Fruit fly (Drosophila melanogaster) whole organism, embryonic: Measurements from ENCODE around the gene Hip1.
A peak's percentile ranks its signal among the peaks of the same experiment; 100 is the strongest.

ENCODE experiments used
- ATbp ChIP-seq: fragments of 200-800 bp; sonication (Bioruptor generic); optimal IDR thresholded peaks from 2 replicates; lab custom pipeline; 2017; ENCODE audit warnings: missing biosample characterization, mild to moderate bottlenecking, missing genetic modification characterization, missing genetic modification reagents
- Adf1 ChIP-seq: fragments of 200-800 bp; sonication (Bioruptor generic); IDR thresholded peaks from 2 replicates; pipeline ENCODE4 v1.3.6; 2022; ENCODE audit warnings: missing biosample characterization, missing genetic modification characterization
- CG11398 ChIP-seq: fragments of 200-800 bp; sonication (Bioruptor generic); optimal IDR thresholded peaks from 2 replicates; lab custom pipeline; 2016; ENCODE audit warnings: missing biosample characterization, missing genetic modification characterization
- CG11504 ChIP-seq: fragments of 200-800 bp; sonication (Bioruptor generic); optimal IDR thresholded peaks from 3 replicates; lab custom pipeline; 2019; ENCODE audit warnings: missing biosample characterization, mild to moderate bottlenecking, missing genetic modification characterization, moderate library complexity
- CG11560 ChIP-seq: fragments of 200-800 bp; sonication (Bioruptor generic); IDR thresholded peaks from 3 replicates; pipeline ENCODE4 v1.3.6; 2022; ENCODE audit warnings: missing biosample characterization, missing genetic modification characterization
- CG12391 ChIP-seq: fragments of 200-800 bp; sonication (Bioruptor generic); optimal IDR thresholded peaks from 3 replicates; lab custom pipeline; 2018; ENCODE audit warnings: missing biosample characterization, mild to moderate bottlenecking, missing genetic modification characterization, moderate library complexity
- CG12769 ChIP-seq: fragments of 200-800 bp; sonication (Bioruptor generic); optimal IDR thresholded peaks from 2 replicates; lab custom pipeline; 2019; ENCODE audit warnings: missing biosample characterization, mild to moderate bottlenecking, missing genetic modification characterization, moderate library complexity
- CG13287 ChIP-seq: fragments of 200-800 bp; sonication (Bioruptor generic); IDR thresholded peaks from 2 replicates; pipeline ENCODE4 v1.3.6; 2022; ENCODE audit warnings: missing biosample characterization, missing genetic modification characterization; ENCODE audit not compliant: partially characterized antibody
- CG13624 ChIP-seq: fragments of 200-800 bp; sonication (Bioruptor generic); optimal IDR thresholded peaks from 2 replicates; lab custom pipeline; 2016; ENCODE audit warnings: missing biosample characterization, missing genetic modification characterization
- CG14710 ChIP-seq: fragments of 200-800 bp; sonication (Bioruptor generic); optimal IDR thresholded peaks from 3 replicates; lab custom pipeline; 2019; ENCODE audit warnings: missing biosample characterization, mild to moderate bottlenecking, missing genetic modification characterization, moderate library complexity
- CG17385 ChIP-seq: fragments of 200-800 bp; sonication (Bioruptor generic); optimal IDR thresholded peaks from 3 replicates; lab custom pipeline; 2018; ENCODE audit warnings: missing biosample characterization, mild to moderate bottlenecking, missing genetic modification characterization
- CG1832 ChIP-seq: fragments of 200-800 bp; sonication (Bioruptor generic); optimal IDR thresholded peaks from 2 replicates; lab custom pipeline; 2017; ENCODE audit warnings: missing biosample characterization, mild to moderate bottlenecking, missing genetic modification characterization, inconsistent platforms
- CG18619 ChIP-seq: fragments of 200-800 bp; sonication (Bioruptor generic); optimal IDR thresholded peaks from 3 replicates; lab custom pipeline; 2017; ENCODE audit warnings: missing biosample characterization, mild to moderate bottlenecking, missing genetic modification characterization
- CG2129 ChIP-seq: fragments of 200-800 bp; sonication (Bioruptor generic); IDR thresholded peaks from 2 replicates; pipeline ENCODE4 v1.3.6; 2022; ENCODE audit warnings: missing biosample characterization, missing genetic modification characterization; ENCODE audit not compliant: partially characterized antibody
- CG30431 ChIP-seq: fragments of 200-800 bp; sonication (Bioruptor generic); optimal IDR thresholded peaks from 2 replicates; lab custom pipeline; 2017; ENCODE audit warnings: missing biosample characterization, missing genetic modification characterization
- CG3281 ChIP-seq: fragments of 200-800 bp; sonication (Bioruptor generic); optimal IDR thresholded peaks from 3 replicates; lab custom pipeline; 2017; ENCODE audit warnings: missing biosample characterization, mild to moderate bottlenecking, missing genetic modification characterization
- CG4820 ChIP-seq: fragments of 200-800 bp; sonication (Bioruptor generic); optimal IDR thresholded peaks from 3 replicates; lab custom pipeline; 2016; ENCODE audit warnings: missing biosample characterization, missing genetic modification characterization
- CG8924 ChIP-seq: fragments of 200-800 bp; optimal IDR thresholded peaks from 3 replicates; lab custom pipeline; 2019; ENCODE audit warnings: missing biosample characterization, mild to moderate bottlenecking, missing genetic modification characterization, moderate library complexity
- CrebB ChIP-seq: fragments of 200-800 bp; sonication (Bioruptor generic); optimal IDR thresholded peaks from 3 replicates; lab custom pipeline; 2018; ENCODE audit warnings: missing biosample characterization, mild to moderate bottlenecking, missing genetic modification characterization
- D19A ChIP-seq: fragments of 200-800 bp; optimal IDR thresholded peaks from 3 replicates; lab custom pipeline; 2019; ENCODE audit warnings: missing biosample characterization, mild to moderate bottlenecking, missing genetic modification characterization, moderate library complexity
- Drgx ChIP-seq: fragments of 200-800 bp; sonication (Bioruptor generic); IDR thresholded peaks from 2 replicates; pipeline ENCODE4 v1.3.6; 2022; ENCODE audit warnings: missing biosample characterization, missing genetic modification characterization
- ERR ChIP-seq: fragments of 200-800 bp; sonication (Bioruptor generic); optimal IDR thresholded peaks from 2 replicates; lab custom pipeline; 2016; ENCODE audit warnings: missing biosample characterization, missing genetic modification characterization
- Fer2 ChIP-seq: fragments of 200-800 bp; sonication (Bioruptor generic); optimal IDR thresholded peaks from 2 replicates; lab custom pipeline; 2018; ENCODE audit warnings: missing biosample characterization, mild to moderate bottlenecking, missing genetic modification characterization, moderate library complexity
- Hand ChIP-seq: fragments of 200-800 bp; sonication (Bioruptor generic); optimal IDR thresholded peaks from 2 replicates; lab custom pipeline; 2017; ENCODE audit warnings: mild to moderate bottlenecking, missing biosample characterization, missing genetic modification reagents, missing genetic modification characterization
- Nf-YC ChIP-seq: fragments of 200-800 bp; optimal IDR thresholded peaks from 3 replicates; lab custom pipeline; 2019; ENCODE audit warnings: missing biosample characterization, mild to moderate bottlenecking, missing genetic modification characterization, moderate library complexity
- Side ChIP-seq: fragments of 200-800 bp; sonication (Bioruptor generic); optimal IDR thresholded peaks from 2 replicates; lab custom pipeline; 2016; ENCODE audit warnings: missing biosample characterization, missing genetic modification characterization
- Sry-δ ChIP-seq: fragments of 200-800 bp; sonication (Bioruptor generic); optimal IDR thresholded peaks from 2 replicates; lab custom pipeline; 2016; ENCODE audit warnings: missing biosample characterization, missing genetic modification characterization
- Xrp1 ChIP-seq: fragments of 200-800 bp; sonication (Bioruptor generic); IDR thresholded peaks from 2 replicates; pipeline ENCODE4 v1.3.6; 2022; ENCODE audit warnings: missing biosample characterization, missing genetic modification characterization
- da ChIP-seq: fragments of 200-800 bp; sonication (Bioruptor generic); optimal IDR thresholded peaks from 2 replicates; lab custom pipeline; 2016; ENCODE audit warnings: missing biosample characterization, missing genetic modification characterization
- dan ChIP-seq: fragments of 200-800 bp; sonication (Bioruptor generic); IDR thresholded peaks from 2 replicates; pipeline ENCODE4 v1.3.6; 2022; ENCODE audit warnings: missing biosample characterization, missing genetic modification characterization
- eyg ChIP-seq: fragments of 200-800 bp; sonication (Bioruptor generic); optimal IDR thresholded peaks from 3 replicates; lab custom pipeline; 2016; ENCODE audit warnings: missing biosample characterization, missing genetic modification characterization
- fd64A ChIP-seq: fragments of 200-800 bp; sonication (Bioruptor generic); optimal IDR thresholded peaks from 3 replicates; lab custom pipeline; 2018; ENCODE audit warnings: missing biosample characterization, mild to moderate bottlenecking, missing genetic modification characterization
- h ChIP-seq: fragments of >200 bp; optimal IDR thresholded peaks from 2 replicates; lab custom pipeline; 2017
- her ChIP-seq: fragments of 200-800 bp; sonication (Bioruptor generic); optimal IDR thresholded peaks from 2 replicates; lab custom pipeline; 2016; ENCODE audit warnings: missing biosample characterization, missing genetic modification characterization
- kni ChIP-seq: fragments of 200-800 bp; sonication (Bioruptor generic); optimal IDR thresholded peaks from 3 replicates; lab custom pipeline; 2017; ENCODE audit warnings: mild to moderate bottlenecking, missing biosample characterization, missing genetic modification reagents, missing genetic modification characterization
- knrl ChIP-seq: fragments of 200-800 bp; sonication (Bioruptor generic); IDR thresholded peaks from 3 replicates; pipeline ENCODE4 v1.3.6; 2022; ENCODE audit warnings: missing biosample characterization, missing genetic modification characterization; ENCODE audit not compliant: partially characterized antibody
- lmd ChIP-seq: fragments of 200-800 bp; sonication (Bioruptor generic); IDR thresholded peaks from 2 replicates; pipeline ENCODE4 v1.3.6; 2022; ENCODE audit warnings: missing biosample characterization, missing genetic modification characterization
- mld ChIP-seq: fragments of 200-800 bp; sonication (Bioruptor generic); IDR thresholded peaks from 3 replicates; pipeline ENCODE4 v1.3.6; 2022; ENCODE audit warnings: missing biosample characterization, missing genetic modification characterization; ENCODE audit not compliant: partially characterized antibody
- phol ChIP-seq: fragments of 200-800 bp; sonication (Bioruptor generic); optimal IDR thresholded peaks from 3 replicates; lab custom pipeline; 2018; ENCODE audit warnings: missing biosample characterization, mild to moderate bottlenecking, missing genetic modification characterization, moderate library complexity
- pnt ChIP-seq: fragments of 200-800 bp; sonication (Bioruptor generic); optimal IDR thresholded peaks from 3 replicates; lab custom pipeline; 2016; ENCODE audit warnings: missing biosample characterization, missing genetic modification characterization
- pros ChIP-seq: fragments of 200-800 bp; sonication (Bioruptor generic); optimal IDR thresholded peaks from 3 replicates; lab custom pipeline; 2019; ENCODE audit warnings: missing biosample characterization, mild to moderate bottlenecking, missing genetic modification characterization, moderate library complexity
- rib ChIP-seq: fragments of 200-800 bp; sonication (Bioruptor generic); IDR thresholded peaks from 2 replicates; pipeline ENCODE4 v1.3.6; 2022; ENCODE audit warnings: missing biosample characterization, missing genetic modification characterization
- sens-2 ChIP-seq: fragments of 200-800 bp; sonication (Bioruptor generic); IDR thresholded peaks from 2 replicates; pipeline ENCODE4 v1.3.6; 2022; ENCODE audit warnings: missing biosample characterization, missing genetic modification characterization
- shn ChIP-seq: fragments of 200-800 bp; sonication (Bioruptor generic); optimal IDR thresholded peaks from 3 replicates; lab custom pipeline; 2016; ENCODE audit warnings: missing biosample characterization, missing genetic modification characterization
- sisA ChIP-seq: fragments of 200-800 bp; sonication (Bioruptor generic); IDR thresholded peaks from 2 replicates; pipeline ENCODE4 v1.3.6; 2022; ENCODE audit warnings: missing biosample characterization, missing genetic modification characterization
- slbo ChIP-seq: fragments of 200-800 bp; sonication (Bioruptor generic); IDR thresholded peaks from 2 replicates; pipeline ENCODE4 v1.3.6; 2022; ENCODE audit warnings: missing biosample characterization, missing genetic modification characterization
- sob ChIP-seq: fragments of 200-800 bp; sonication (Bioruptor generic); IDR thresholded peaks from 2 replicates; pipeline ENCODE4 v1.3.6; 2022; ENCODE audit warnings: missing biosample characterization, missing genetic modification characterization
- toy ChIP-seq: fragments of 200-800 bp; sonication (Bioruptor generic); IDR thresholded peaks from 2 replicates; pipeline ENCODE4 v1.3.6; 2022; ENCODE audit warnings: missing biosample characterization, missing genetic modification characterization
- wdn ChIP-seq: fragments of 200-800 bp; sonication (Bioruptor generic); IDR thresholded peaks from 2 replicates; pipeline ENCODE4 v1.3.6; 2022; ENCODE audit warnings: missing biosample characterization, missing genetic modification characterization

Hip1 gene

DNA sequence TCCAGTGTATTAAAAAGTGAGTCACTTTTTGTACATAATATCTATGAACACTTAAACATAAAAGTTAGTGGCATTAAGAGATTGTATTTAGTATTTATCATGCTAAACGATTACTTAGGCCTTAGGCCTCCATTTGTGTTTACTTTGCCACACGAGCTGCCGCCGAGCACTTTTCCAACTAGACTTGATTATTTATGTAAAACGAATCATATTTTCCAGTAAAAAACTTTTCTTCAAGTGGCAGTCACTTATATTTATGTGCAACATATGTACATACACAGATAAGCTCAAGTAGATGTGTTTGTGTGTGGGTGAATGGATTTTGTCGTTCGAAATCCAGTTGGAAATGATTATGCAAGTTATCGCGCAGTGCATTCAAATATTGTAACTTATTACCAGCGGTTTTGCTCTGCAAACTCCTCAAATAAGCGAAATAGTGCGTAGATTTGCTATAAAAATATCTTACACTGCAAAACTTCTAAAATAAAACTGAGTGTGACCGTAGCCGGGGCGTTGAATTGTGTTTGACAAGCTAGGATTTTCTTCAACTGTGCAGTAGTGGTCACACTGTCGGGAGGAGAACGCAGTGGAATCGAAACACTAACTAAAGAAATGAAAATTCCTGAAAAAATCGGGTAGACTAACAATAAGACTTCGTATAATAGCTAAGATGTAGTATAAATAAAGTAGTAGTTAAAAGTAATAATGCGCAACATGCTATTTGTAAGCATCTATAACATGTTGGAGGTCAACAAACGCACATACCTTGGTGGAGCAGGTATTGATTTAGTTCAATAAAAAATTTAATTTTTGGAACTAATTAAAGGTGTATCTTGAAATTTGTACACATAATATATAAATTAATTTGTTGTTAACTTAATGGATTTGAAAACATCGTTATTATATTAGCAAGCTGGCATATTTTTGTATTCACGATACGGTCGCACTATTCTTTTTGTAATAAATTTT, 23.5 kb downstream of the Hip1 start, which contains the start of the genes Klc and CG10984 (continued):
- TF ChIP-seq pnt = peak; percentile 39
- no peak for TF ChIP-seq sens-2 (GFP tag; lab: Robert Waterston, UW)
- peak; percentile 79 for TF ChIP-seq sob (GFP tag; lab: Robert Waterston, UW)
- TF ChIP-seq ATbp = no peak
- TF ChIP-seq her (GFP tag; lab: Kevin White, UChicago) = peak; percentile 53
- no peak for TF ChIP-seq CG11504 (tag; lab: Kevin White, UChicago)
- no peak for TF ChIP-seq mld (GFP tag; lab: Robert Waterston, UW)
- peak; percentile 57 for TF ChIP-seq CG12391 (tag; lab: Kevin White, UChicago)
- peak; percentile 59 for TF ChIP-seq Xrp1 (GFP tag; lab: Robert Waterston, UW)
- TF ChIP-seq CG30431 (GFP tag; lab: Kevin White, UChicago) = no peak
- TF ChIP-seq shn (GFP tag; lab: Kevin White, UChicago) = peak; percentile 65
- TF ChIP-seq Adf1 (GFP tag; lab: Robert Waterston, UW) = peak; percentile 52; the same call in 1 of the 2 replicates
- no peak for TF ChIP-seq CG1832
- peak; percentile 55 for TF ChIP-seq CG3281
- 0 out of 3 replicates have a peak, but pooled peaks have one; percentile 33 for TF ChIP-seq knrl (GFP tag; lab: Robert Waterston, UW)
- TF ChIP-seq sisA (GFP tag; lab: Robert Waterston, UW) = no peak
- peak; percentile 6 for TF ChIP-seq Nf-YC (tag; lab: Kevin White, UChicago)
- no peak for TF ChIP-seq rib (GFP tag; lab: Robert Waterston, UW)
- peak; percentile 95 for TF ChIP-seq Drgx (GFP tag; lab: Robert Waterston, UW)
- TF ChIP-seq kni = no peak
- peak; percentile 44 for TF ChIP-seq Sry-δ (GFP tag; lab: Kevin White, UChicago)
- peak; percentile 6 for TF ChIP-seq CG11398 (GFP tag; lab: Kevin White, UChicago)
- TF ChIP-seq dan (GFP tag; lab: Robert Waterston, UW) = no peak
- no peak for TF ChIP-seq ERR (GFP tag; lab: Kevin White, UChicago)
- TF ChIP-seq wdn (GFP tag; lab: Robert Waterston, UW) = 0 out of 2 replicates have a peak, but pooled peaks have one; percentile 10
- no peak for TF ChIP-seq h
- no peak for TF ChIP-seq CrebB (tag; lab: Kevin White, UChicago)
- TF ChIP-seq CG12769 (tag; lab: Kevin White, UChicago) = peak; percentile 69
- no peak for TF ChIP-seq Fer2
- peak; percentile 52 for TF ChIP-seq Hand
- peak; percentile 48 for TF ChIP-seq phol (tag; lab: Kevin White, UChicago)
- peak; percentile 58 for TF ChIP-seq eyg (GFP tag; lab: Kevin White, UChicago)
- TF ChIP-seq CG2129 (GFP tag; lab: Robert Waterston, UW) = no peak
- TF ChIP-seq pros = no peak
- TF ChIP-seq toy (GFP tag; lab: Robert Waterston, UW) = no peak
- TF ChIP-seq CG4820 (GFP tag; lab: Kevin White, UChicago) = peak; percentile 19
- no peak for TF ChIP-seq fd64A (GFP tag; lab: Kevin White, UChicago)
- TF ChIP-seq da = no peak
- no peak for TF ChIP-seq CG13287 (GFP tag; lab: Robert Waterston, UW)
- TF ChIP-seq CG11560 (tag; lab: Robert Waterston, UW) = no peak
- no peak; the same call in 1 of the 2 replicates for TF ChIP-seq slbo (GFP tag; lab: Robert Waterston, UW)
- TF ChIP-seq Side (GFP tag; lab: Kevin White, UChicago) = peak; percentile 61
- peak; percentile 65 for TF ChIP-seq CG17385 (GFP tag; lab: Kevin White, UChicago)
- peak; percentile 45 for TF ChIP-seq CG18619 (GFP tag; lab: Kevin White, UChicago)
- peak; percentile 63 for TF ChIP-seq CG8924 (tag; lab: Kevin White, UChicago)
- peak; percentile 53 for TF ChIP-seq CG13624 (GFP tag; lab: Kevin White, UChicago)
- TF ChIP-seq lmd = no peak
- TF ChIP-seq CG14710 (tag; lab: Kevin White, UChicago) = peak; percentile 71
- TF ChIP-seq D19A (tag; lab: Kevin White, UChicago) = peak; percentile 69
